Worm (Caenorhabditis elegans): ENCODE measurements around the gene C34F6.9.

The C34F6.9 gene

ce11 chrX:11210417-11210816 lies 12.0 kb downstream of the C34F6.9 start:
- TF ChIP-seq nhr-43 (tag; optimal IDR thresholded peaks at IDR 0.05; ENCODE audit: poor library complexity, severe bottlenecking), result no peak
- no peak for TF ChIP-seq daf-12 (tag; optimal IDR thresholded peaks at IDR 0.05)
- TF ChIP-seq skn-1 (tag; optimal IDR thresholded peaks at IDR 0.05), result no peak
- TF ChIP-seq nhr-28 (tag; optimal IDR thresholded peaks at IDR 0.05), result no peak

- no peak for TF ChIP-seq ceh-28 (tag; optimal IDR thresholded peaks at IDR 0.05)
- TF ChIP-seq zag-1 (tag; optimal IDR thresholded peaks at IDR 0.05), result no peak
- no peak for TF ChIP-seq unc-39 (tag; optimal IDR thresholded peaks at IDR 0.05)
- TF ChIP-seq nfya-1 (tag; optimal IDR thresholded peaks at IDR 0.05; ENCODE audit: insufficient read depth), result no peak
- TF ChIP-seq ztf-4 (tag; optimal IDR thresholded peaks at IDR 0.05), result no peak
These were observed 13.7 kb downstream of the C34F6.9 start, which contains the start of gene C34F6.5 for ce11 chrX:11208788-11209187. C34F6.5 (minus strand) TSS chrX:11208888.

ce11 chrX:11206953-11207352 lies 15.5 kb downstream of the C34F6.9 start, which contains the start of gene hst-2:
hst-2 (minus strand) TSS chrX:11207155.
- TF ChIP-seq fkh-2 (tag; optimal IDR thresholded peaks at IDR 0.05) (no peak), fos-1 (tag; optimal IDR thresholded peaks at IDR 0.05) (no peak), R02D3.7 (tag; optimal IDR thresholded peaks at IDR 0.05) (peak; percentile 52), lsy-12 (tag; optimal IDR thresholded peaks at IDR 0.05) (peak; percentile 74), ama-1 (optimal IDR thresholded peaks at IDR 0.05) (no peak), elt-3 (tag; optimal IDR thresholded peaks at IDR 0.05) (peak in 1 of 3 experiments; percentile 18), mdl-1 (tag; optimal IDR thresholded peaks at IDR 0.05) (no peak), unc-62 (GFP tag; optimal IDR thresholded peaks at IDR 0.05) (no peak), ztf-11 (tag; optimal IDR thresholded peaks at IDR 0.05) (no peak), skn-1 (tag; optimal IDR thresholded peaks at IDR 0.05) (peak; percentile 54), eor-1 (tag; optimal IDR thresholded peaks at IDR 0.05) (no peak), ceh-16 (tag; optimal IDR thresholded peaks at IDR 0.05) (no peak), elt-1 (tag; optimal IDR thresholded peaks at IDR 0.05) (peak; percentile 6), nhr-28 (tag; optimal IDR thresholded peaks at IDR 0.05) (no peak), snpc-4 (tag; optimal IDR thresholded peaks at IDR 0.05) (peak; percentile 54), ceh-28 (tag; optimal IDR thresholded peaks at IDR 0.05) (peak; percentile 82), lin-15B (tag; optimal IDR thresholded peaks at IDR 0.05) (peak; percentile 52), daf-12 (tag; optimal IDR thresholded peaks at IDR 0.05) (no peak), fkh-10 (GFP tag; optimal IDR thresholded peaks at IDR 0.05) (no peak), nhr-237 (tag; optimal IDR thresholded peaks at IDR 0.05) (no peak), nhr-12 (tag; optimal IDR thresholded peaks at IDR 0.05) (no peak), nhr-77 (tag; optimal IDR thresholded peaks at IDR 0.05) (peak; percentile 55), sea-2 (GFP tag; optimal IDR thresholded peaks at IDR 0.05) (no peak), zag-1 (tag; optimal IDR thresholded peaks at IDR 0.05) (no peak), pqm-1 (tag; optimal IDR thresholded peaks at IDR 0.05) (peak; percentile 62), nhr-67 (tag; optimal IDR thresholded peaks at IDR 0.05) (no peak), ZK546.5 (tag; optimal IDR thresholded peaks at IDR 0.05) (no peak), lin-39 (tag; optimal IDR thresholded peaks at IDR 0.05) (peak; percentile 34), ztf-4 (tag; optimal IDR thresholded peaks at IDR 0.05) (peak; percentile 7), nhr-76 (tag; optimal IDR thresholded peaks at IDR 0.05) (no peak), ceh-82 (tag; optimal IDR thresholded peaks at IDR 0.05) (peak; percentile 45), nhr-23 (tag; optimal IDR thresholded peaks at IDR 0.05) (peak; percentile 93), nhr-11 (tag; optimal IDR thresholded peaks at IDR 0.05) (peak; percentile 25), nfya-1 (tag; optimal IDR thresholded peaks at IDR 0.05; ENCODE audit: insufficient read depth) (peak; percentile 85), egl-5 (tag; optimal IDR thresholded peaks at IDR 0.05) (peak; percentile 53), ceh-9 (tag; optimal IDR thresholded peaks at IDR 0.05) (no peak), unc-39 (tag; optimal IDR thresholded peaks at IDR 0.05) (no peak), tbx-2 (tag; optimal IDR thresholded peaks at IDR 0.05) (peak; percentile 88), nhr-25 (tag; optimal IDR thresholded peaks at IDR 0.05) (peak; percentile 89), aly-2 (tag; optimal IDR thresholded peaks at IDR 0.05) (no peak), hmg-11 (tag; optimal IDR thresholded peaks at IDR 0.05) (peak; percentile 84), egl-27 (tag; optimal IDR thresholded peaks at IDR 0.05) (no peak), jun-1 (tag; optimal IDR thresholded peaks at IDR 0.05) (peak; percentile 90), mml-1 (tag; optimal IDR thresholded peaks at IDR 0.05) (no peak), pha-4 (tag; optimal IDR thresholded peaks at IDR 0.05) (peak; percentile 96), elt-2 (tag; optimal IDR thresholded peaks at IDR 0.05) (peak; percentile 80), nhr-43 (tag; optimal IDR thresholded peaks at IDR 0.05; ENCODE audit: poor library complexity, severe bottlenecking) (peak; percentile 84)

All from whole organism, L3 larva.